Fruit fly (Drosophila melanogaster) whole organism, adult: ENCODE data around the gene Cpr67Fa2.

Experiments used
- CG11617 ChIP-seq: fragments of 200-800 bp; sonication (Bioruptor generic); optimal IDR thresholded peaks from 2 replicates; lab custom pipeline; 2017; ENCODE audit warnings: mild to moderate bottlenecking, missing biosample characterization, missing genetic modification reagents, missing genetic modification characterization
- CG12768 ChIP-seq: fragments of 200-800 bp; sonication (Bioruptor generic); optimal IDR thresholded peaks from 2 replicates; lab custom pipeline; 2017; ENCODE audit warnings: missing biosample characterization, missing genetic modification characterization, mild to moderate bottlenecking, moderate library complexity, missing genetic modification reagents
- CG14711 ChIP-seq: fragments of 200-800 bp; sonication (Bioruptor generic); optimal IDR thresholded peaks from 2 replicates; lab custom pipeline; 2018; ENCODE audit warnings: missing biosample characterization, mild to moderate bottlenecking, missing genetic modification characterization, moderate library complexity
- CG1620 ChIP-seq: fragments of 200-800 bp; sonication (Bioruptor generic); optimal IDR thresholded peaks from 2 replicates; lab custom pipeline; 2016; ENCODE audit warnings: missing biosample characterization, missing genetic modification characterization
- CG33017 ChIP-seq: fragments of 200-800 bp; sonication (Bioruptor generic); optimal IDR thresholded peaks from 2 replicates; lab custom pipeline; 2018; ENCODE audit warnings: missing biosample characterization, mild to moderate bottlenecking, missing genetic modification characterization, moderate library complexity
- CG5204 ChIP-seq: fragments of 200-800 bp; sonication (Bioruptor generic); optimal IDR thresholded peaks from 2 replicates; lab custom pipeline; 2016; ENCODE audit warnings: missing biosample characterization, missing genetic modification characterization
- CG7045 ChIP-seq: fragments of 200-800 bp; sonication (Bioruptor generic); optimal IDR thresholded peaks from 2 replicates; lab custom pipeline; 2017; ENCODE audit warnings: missing biosample characterization, mild to moderate bottlenecking, missing genetic modification characterization
- CG7101 ChIP-seq: fragments of 200-800 bp; sonication (Bioruptor generic); optimal IDR thresholded peaks from 2 replicates; lab custom pipeline; 2018; ENCODE audit warnings: missing biosample characterization, mild to moderate bottlenecking, missing genetic modification characterization, moderate library complexity
- Clk ChIP-seq: fragments of 200-800 bp; sonication (Bioruptor generic); optimal IDR thresholded peaks from 2 replicates; lab custom pipeline; 2017; ENCODE audit warnings: missing biosample characterization, missing genetic modification characterization
- Crg-1 ChIP-seq: fragments of 200-800 bp; sonication (Bioruptor generic); optimal IDR thresholded peaks from 2 replicates; lab custom pipeline; 2016; ENCODE audit warnings: missing biosample characterization, missing genetic modification characterization
- Hr96 ChIP-seq: fragments of 200-800 bp; sonication (Bioruptor generic); optimal IDR thresholded peaks from 2 replicates; lab custom pipeline; 2016; ENCODE audit warnings: missing biosample characterization, missing genetic modification characterization
- Mnt ChIP-seq: fragments of 200-800 bp; sonication (Bioruptor generic); optimal IDR thresholded peaks from 2 replicates; lab custom pipeline; 2016; ENCODE audit warnings: missing biosample characterization, mild to moderate bottlenecking, missing genetic modification characterization
- bab1 ChIP-seq: fragments of 200-800 bp; sonication (Bioruptor generic); optimal IDR thresholded peaks from 3 replicates; lab custom pipeline; 2019; ENCODE audit warnings: missing biosample characterization, mild to moderate bottlenecking, missing genetic modification characterization, moderate library complexity
- cic ChIP-seq: fragments of 200-800 bp; sonication (Bioruptor generic); optimal IDR thresholded peaks from 2 replicates; lab custom pipeline; 2017; ENCODE audit warnings: missing biosample characterization, mild to moderate bottlenecking, missing genetic modification characterization, moderate library complexity
- cnc ChIP-seq, 2 experiments: fragments of >200 bp; optimal IDR thresholded peaks; 2 replicates each; lab custom pipeline; 2017
- kay ChIP-seq: fragments of 200-800 bp; sonication (Bioruptor generic); peaks from one replicate; lab custom pipeline; 2016; ENCODE audit warnings: missing biosample characterization, missing genetic modification characterization, borderline replicate concordance
- ovo ChIP-seq: fragments of 200-800 bp; sonication (Bioruptor generic); optimal IDR thresholded peaks from 2 replicates; lab custom pipeline; 2016; ENCODE audit warnings: missing biosample characterization, missing genetic modification characterization
- pad ChIP-seq: fragments of 200-800 bp; sonication (Bioruptor generic); optimal IDR thresholded peaks from 3 replicates; lab custom pipeline; 2017; ENCODE audit warnings: missing biosample characterization, missing genetic modification characterization, mild to moderate bottlenecking, moderate library complexity, missing genetic modification reagents
- tj ChIP-seq: fragments of 200-800 bp; sonication (Bioruptor generic); optimal IDR thresholded peaks from 3 replicates; lab custom pipeline; 2017; ENCODE audit warnings: missing biosample characterization, mild to moderate bottlenecking, missing genetic modification characterization, moderate library complexity
- toe ChIP-seq: fragments of 200-800 bp; sonication (Bioruptor generic); optimal IDR thresholded peaks from 2 replicates; lab custom pipeline; 2016; ENCODE audit warnings: missing biosample characterization, missing genetic modification characterization

Cpr67Fa2 gene

DNA sequence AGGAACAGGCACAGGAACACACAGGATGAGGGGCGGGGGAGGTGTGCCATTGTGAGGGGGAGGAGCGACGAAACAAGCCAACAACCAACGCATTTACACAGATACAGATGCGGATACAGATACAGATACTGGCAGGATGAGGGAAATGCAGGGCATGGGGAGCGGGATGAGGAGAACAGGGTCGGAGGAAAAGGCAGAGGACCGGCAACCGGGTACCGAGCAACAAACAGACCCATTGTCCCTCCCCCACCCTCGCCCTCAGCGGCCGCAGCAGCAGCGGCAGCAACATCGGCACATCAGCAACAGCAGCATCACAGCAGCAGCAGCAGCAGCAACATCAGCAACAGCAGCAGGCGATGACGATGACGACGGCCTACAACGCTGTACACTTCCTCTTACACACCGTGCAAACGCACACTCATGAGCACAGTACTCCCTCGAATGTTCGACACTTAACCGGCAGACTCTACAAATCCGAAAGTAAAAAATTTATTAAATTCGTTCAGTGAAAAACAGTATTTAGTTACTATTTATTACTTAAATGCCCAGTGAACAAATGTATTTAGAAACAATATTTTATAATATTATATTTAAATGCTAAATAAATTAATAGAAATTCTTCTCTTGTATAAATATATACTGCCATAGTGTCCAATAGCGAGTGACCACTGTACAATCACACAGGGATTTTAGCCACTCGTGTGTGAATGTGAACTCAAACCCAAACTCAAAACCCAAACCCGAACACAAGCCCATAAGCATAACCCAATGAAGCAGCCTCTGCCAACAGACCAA is 35.9 kb upstream of the Cpr67Fa2 start:
- TF ChIP-seq CG33017 (tag; lab: Kevin White, UChicago) = peak; percentile 52
- TF ChIP-seq cic = no peak
- TF ChIP-seq CG5204 (GFP tag; lab: Kevin White, UChicago) = no peak
- no peak for TF ChIP-seq CG1620 (GFP tag; lab: Kevin White, UChicago)
- TF ChIP-seq toe (GFP tag; lab: Kevin White, UChicago) = no peak
- no peak for TF ChIP-seq Mnt (GFP tag; lab: Kevin White, UChicago)
- peak; percentile 60 for TF ChIP-seq CG7045
- no peak for TF ChIP-seq cnc (optimal IDR thresholded peaks at IDR 0.05; lab: Kevin White, UChicago)
- peak; percentile 19 for TF ChIP-seq pad
- TF ChIP-seq tj (GFP tag; lab: Kevin White, UChicago) = no peak
- TF ChIP-seq CG7101 (tag; lab: Kevin White, UChicago) = peak; percentile 61
- no peak for TF ChIP-seq ovo (GFP tag; lab: Kevin White, UChicago)
- TF ChIP-seq kay (GFP tag; lab: Kevin White, UChicago) = no peak
- peak; percentile 9 for TF ChIP-seq CG14711 (tag; lab: Kevin White, UChicago)
- TF ChIP-seq bab1 (GFP tag; lab: Kevin White, UChicago) = no peak
- TF ChIP-seq CG11617 (GFP tag; lab: Kevin White, UChicago) = peak; percentile 8
- TF ChIP-seq Crg-1 (GFP tag; lab: Kevin White, UChicago) = no peak
- TF ChIP-seq Clk (GFP tag; lab: Kevin White, UChicago) = peak; percentile 35
- TF ChIP-seq CG12768 (GFP tag; lab: Kevin White, UChicago) = peak; percentile 54
- TF ChIP-seq Hr96 (GFP tag; lab: Kevin White, UChicago) = no peak

DNA sequence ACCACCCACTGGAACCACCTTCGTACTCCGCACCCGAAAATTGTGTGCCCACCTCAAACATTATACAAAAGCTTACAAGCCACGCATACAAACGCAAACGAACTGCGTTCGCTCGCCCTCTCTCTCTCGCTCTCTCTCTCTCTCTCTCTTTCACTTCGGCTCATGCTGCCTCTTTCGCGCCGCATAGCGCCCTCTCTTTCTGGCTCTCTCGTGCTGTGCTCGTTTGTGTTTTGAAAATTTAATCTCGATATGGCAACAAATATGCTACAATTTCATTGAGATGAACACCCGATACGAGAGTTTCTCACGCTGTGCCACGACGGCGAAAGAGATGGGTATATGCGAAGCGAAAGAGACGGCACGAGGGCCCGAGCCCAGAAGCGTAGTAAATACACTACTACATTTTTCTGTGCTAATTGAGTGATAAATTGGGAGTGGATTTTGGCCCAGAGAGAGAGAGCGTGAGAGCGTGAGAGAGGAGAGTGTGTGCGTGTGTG is 34.9 kb upstream of the Cpr67Fa2 start:
- TF ChIP-seq CG5204 (GFP tag; lab: Kevin White, UChicago) = no peak
- peak; percentile 37 for TF ChIP-seq tj (GFP tag; lab: Kevin White, UChicago)
- TF ChIP-seq CG33017 (tag; lab: Kevin White, UChicago) = peak; percentile 1
- TF ChIP-seq CG7045 = no peak
- TF ChIP-seq cnc (optimal IDR thresholded peaks at IDR 0.05; lab: Kevin White, UChicago) = no peak
- no peak for TF ChIP-seq CG1620 (GFP tag; lab: Kevin White, UChicago)
- TF ChIP-seq CG12768 (GFP tag; lab: Kevin White, UChicago) = peak; percentile 61
- no peak for TF ChIP-seq kay (GFP tag; lab: Kevin White, UChicago)
- TF ChIP-seq CG14711 (tag; lab: Kevin White, UChicago) = no peak
- TF ChIP-seq Clk (GFP tag; lab: Kevin White, UChicago) = no peak
- no peak for TF ChIP-seq bab1 (GFP tag; lab: Kevin White, UChicago)
- TF ChIP-seq toe (GFP tag; lab: Kevin White, UChicago) = peak; percentile 13
- TF ChIP-seq cic = peak; percentile 57
- TF ChIP-seq ovo (GFP tag; lab: Kevin White, UChicago) = no peak
- TF ChIP-seq Crg-1 (GFP tag; lab: Kevin White, UChicago) = no peak
- no peak for TF ChIP-seq CG7101 (tag; lab: Kevin White, UChicago)
- no peak for TF ChIP-seq CG11617 (GFP tag; lab: Kevin White, UChicago)
- peak; percentile 78 for TF ChIP-seq pad
- TF ChIP-seq Mnt (GFP tag; lab: Kevin White, UChicago) = peak; percentile 19
- peak; percentile 28 for TF ChIP-seq Hr96 (GFP tag; lab: Kevin White, UChicago)

- peak; percentile 5 for TF ChIP-seq toe (GFP tag; lab: Kevin White, UChicago)
- no peak for TF ChIP-seq CG1620 (GFP tag; lab: Kevin White, UChicago)
- peak; percentile 64 for TF ChIP-seq CG12768 (GFP tag; lab: Kevin White, UChicago)
- no peak for TF ChIP-seq CG7045
- peak; percentile 55 for TF ChIP-seq CG33017 (tag; lab: Kevin White, UChicago)
- TF ChIP-seq Hr96 (GFP tag; lab: Kevin White, UChicago) = peak; percentile 54
- no peak for TF ChIP-seq ovo (GFP tag; lab: Kevin White, UChicago)
- TF ChIP-seq Clk (GFP tag; lab: Kevin White, UChicago) = no peak
- TF ChIP-seq pad = peak; percentile 82
- TF ChIP-seq cic = peak; percentile 73
- peak; percentile 69 for TF ChIP-seq kay (GFP tag; lab: Kevin White, UChicago)
- peak; percentile 20 for TF ChIP-seq CG14711 (tag; lab: Kevin White, UChicago)
- no peak for TF ChIP-seq cnc (optimal IDR thresholded peaks at IDR 0.05; lab: Kevin White, UChicago)
- TF ChIP-seq tj (GFP tag; lab: Kevin White, UChicago) = peak; percentile 11
- TF ChIP-seq Mnt (GFP tag; lab: Kevin White, UChicago) = peak; percentile 51
- no peak for TF ChIP-seq CG5204 (GFP tag; lab: Kevin White, UChicago)
- TF ChIP-seq Crg-1 (GFP tag; lab: Kevin White, UChicago) = no peak
- TF ChIP-seq CG11617 (GFP tag; lab: Kevin White, UChicago) = no peak
- peak; percentile 39 for TF ChIP-seq CG7101 (tag; lab: Kevin White, UChicago)
- TF ChIP-seq bab1 (GFP tag; lab: Kevin White, UChicago) = no peak
Measured at dm6 chr3L:10857515-10858023, 33.9 kb upstream of the Cpr67Fa2 start.

DNA sequence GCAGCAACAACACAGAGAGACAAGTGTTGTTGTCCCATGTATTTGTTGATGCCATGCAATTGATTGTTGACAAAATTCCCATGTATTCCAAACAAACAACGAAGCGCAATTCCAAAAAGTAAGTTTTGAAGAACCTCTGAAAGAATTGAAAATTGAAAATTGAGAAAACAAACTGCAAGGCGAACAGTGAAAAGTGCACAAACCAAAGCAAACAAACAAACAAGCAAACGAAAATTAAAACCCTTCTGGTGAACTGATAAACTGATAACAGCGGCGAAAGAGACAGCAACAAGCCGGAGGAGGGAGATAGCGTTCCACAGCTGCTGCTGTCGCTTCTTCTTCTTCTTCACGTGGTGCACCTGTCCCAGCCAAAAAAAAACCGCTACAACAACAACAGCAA is 32.9 kb upstream of the Cpr67Fa2 start:
- TF ChIP-seq cic (no peak), CG14711 (tag; lab: Kevin White, UChicago) (no peak), toe (GFP tag; lab: Kevin White, UChicago) (no peak), tj (GFP tag; lab: Kevin White, UChicago) (no peak), CG7101 (tag; lab: Kevin White, UChicago) (no peak), Mnt (GFP tag; lab: Kevin White, UChicago) (no peak), CG1620 (GFP tag; lab: Kevin White, UChicago) (no peak), Clk (GFP tag; lab: Kevin White, UChicago) (no peak), bab1 (GFP tag; lab: Kevin White, UChicago) (no peak), Crg-1 (GFP tag; lab: Kevin White, UChicago) (no peak), CG11617 (GFP tag; lab: Kevin White, UChicago) (no peak), pad (no peak)
